Worm (Caenorhabditis elegans) whole organism, L4 larva: ENCODE measurements around the gene W10G11.1.
"Not testable (repeated sequence)": the region's sequence is repeated elsewhere in the genome, so short reads cannot be mapped to it uniquely, and the experiment has no call there.

Experiments
- D1046.2 ChIP-seq: fragments of 200-800 bp; sonication (Bioruptor generic); IDR thresholded peaks from 2 replicates; pipeline ENCODE4 v1.3.6; 2022; ENCODE audit warnings: missing genetic modification characterization, missing compliant biosample characterization
- F26F4.8 ChIP-seq: fragments of 200-800 bp; sonication (Bioruptor generic); conservative IDR thresholded peaks from 2 replicates; pipeline ENCODE4 v1.3.6; 2022; ENCODE audit warnings: missing genetic modification characterization, missing compliant biosample characterization
- F44E2.7 ChIP-seq: fragments of 200-800 bp; sonication (Bioruptor generic); IDR thresholded peaks from 2 replicates; pipeline ENCODE4 v2.1.2; 2022; ENCODE audit warnings: missing genetic modification characterization, missing compliant biosample characterization
- F49E8.2 ChIP-seq: sonication (generic microtip); optimal IDR thresholded peaks from 2 replicates; lab custom pipeline; 2016; ENCODE audit warnings: missing compliant biosample characterization, mild to moderate bottlenecking, missing genetic modification characterization, borderline replicate concordance
- R02D3.7 ChIP-seq: fragments of 150-350 bp; sonication (generic microtip); optimal IDR thresholded peaks from 3 replicates; lab custom pipeline; 2014; ENCODE audit warnings: missing biosample characterization, missing genetic modification characterization
- T26A8.4 ChIP-seq: fragments of 200-800 bp; sonication (Bioruptor generic); IDR thresholded peaks from 2 replicates; pipeline ENCODE4 v1.3.6; 2022; ENCODE audit warnings: missing genetic modification characterization, missing compliant biosample characterization
- Y105C5A.15 ChIP-seq: fragments of 200-800 bp; sonication (Bioruptor generic); IDR thresholded peaks from 2 replicates; pipeline ENCODE4 v1.3.6; 2022; ENCODE audit warnings: missing genetic modification characterization, missing compliant biosample characterization
- Y48G9A.11 ChIP-seq: fragments of 200-800 bp; sonication (Bioruptor generic); IDR thresholded peaks from 2 replicates; pipeline ENCODE4 v1.3.6; 2022; ENCODE audit warnings: missing genetic modification reagents, missing genetic modification characterization, missing compliant biosample characterization
- Y5F2A.4 ChIP-seq: fragments of 200-800 bp; sonication (Bioruptor generic); optimal IDR thresholded peaks from 2 replicates; lab custom pipeline; 2018; ENCODE audit warnings: mild to moderate bottlenecking, missing genetic modification characterization, missing compliant biosample characterization
- arid-1 ChIP-seq: fragments of 200-800 bp; sonication (Bioruptor generic); conservative IDR thresholded peaks from 2 replicates; pipeline ENCODE4 v1.3.6; 2022; ENCODE audit warnings: missing genetic modification reagents, missing genetic modification characterization, missing compliant biosample characterization
- ceh-44 ChIP-seq: fragments of 200-800 bp; sonication (Bioruptor generic); IDR thresholded peaks from 2 replicates; pipeline ENCODE4 v1.3.6; 2022; ENCODE audit warnings: missing genetic modification reagents, missing genetic modification characterization, missing compliant biosample characterization
- ceh-82 ChIP-seq: sonication (generic microtip); optimal IDR thresholded peaks from 2 replicates; lab custom pipeline; 2017; ENCODE audit warnings: missing biosample characterization, missing genetic modification characterization
- ctbp-1 ChIP-seq: fragments of 200-800 bp; sonication (Bioruptor generic); IDR thresholded peaks from 2 replicates; pipeline ENCODE4 v1.3.6; 2022; ENCODE audit warnings: missing genetic modification reagents, missing genetic modification characterization, missing compliant biosample characterization
- daf-16 ChIP-seq, 3 experiments: sonication (generic microtip); optimal IDR thresholded peaks; 2 replicates each; lab custom pipeline; 2016 to 2017; ENCODE audit warnings: missing genetic modification characterization in 3 of 3, missing genetic modification reagents in 3 of 3, mild to moderate bottlenecking in 2 of 3, missing compliant biosample characterization in 2 of 3, missing biosample characterization in 1 of 3, moderate library complexity in 1 of 3
- daf-19 ChIP-seq: fragments of 200-800 bp; sonication (Bioruptor generic); conservative IDR thresholded peaks from 2 replicates; pipeline ENCODE4 v1.3.6; 2022; ENCODE audit warnings: missing genetic modification characterization, missing compliant biosample characterization
- dmd-6 ChIP-seq: fragments of 200-800 bp; sonication (Bioruptor generic); IDR thresholded peaks from 2 replicates; pipeline ENCODE4 v1.3.6; 2022; ENCODE audit warnings: missing genetic modification reagents, missing genetic modification characterization, missing compliant biosample characterization
- dmd-8 ChIP-seq: fragments of 200-800 bp; sonication (Bioruptor generic); IDR thresholded peaks from 2 replicates; pipeline ENCODE4 v1.3.6; 2022; ENCODE audit warnings: missing genetic modification characterization, missing compliant biosample characterization
- dmd-9 ChIP-seq: fragments of 200-800 bp; sonication (Bioruptor generic); IDR thresholded peaks from 2 replicates; pipeline ENCODE4 v1.3.6; 2022; ENCODE audit warnings: missing genetic modification reagents, missing genetic modification characterization, missing compliant biosample characterization
- duxl-1 ChIP-seq: sonication (generic microtip); optimal IDR thresholded peaks from 2 replicates; lab custom pipeline; 2016; ENCODE audit warnings: mild to moderate bottlenecking, missing genetic modification characterization, moderate library complexity, missing compliant biosample characterization; ENCODE audit not compliant: poor library complexity
- egl-43 ChIP-seq: fragments of 200-800 bp; sonication (Bioruptor generic); IDR thresholded peaks from 2 replicates; pipeline ENCODE4 v1.3.6; 2022; ENCODE audit warnings: missing genetic modification reagents, missing genetic modification characterization, missing compliant biosample characterization
- hlh-11 ChIP-seq: fragments of 200-800 bp; sonication (Bioruptor generic); optimal IDR thresholded peaks from 2 replicates; lab custom pipeline; 2018; ENCODE audit warnings: mild to moderate bottlenecking, missing genetic modification characterization, missing compliant biosample characterization
- hmg-1.1 ChIP-seq: fragments of 200-800 bp; sonication (Bioruptor generic); IDR thresholded peaks from 2 replicates; pipeline ENCODE4 v1.3.6; 2022; ENCODE audit warnings: missing genetic modification reagents, missing genetic modification characterization, missing compliant biosample characterization
- lim-7 ChIP-seq: fragments of 200-800 bp; sonication (Bioruptor generic); IDR thresholded peaks from 2 replicates; pipeline ENCODE4 v1.3.6; 2022; ENCODE audit warnings: missing genetic modification characterization, missing compliant biosample characterization
- lin-1 ChIP-seq: fragments of 200-800 bp; sonication (Bioruptor generic); IDR thresholded peaks from 2 replicates; pipeline ENCODE4 v1.3.6; 2022; ENCODE audit warnings: missing genetic modification reagents, missing genetic modification characterization, missing compliant biosample characterization
- lin-13 ChIP-seq: fragments of 150-350 bp; optimal IDR thresholded peaks from 2 replicates; lab custom pipeline; 2014; ENCODE audit warnings: missing biosample characterization, missing genetic modification reagents, missing genetic modification characterization
- madf-5 ChIP-seq, 2 experiments: fragments of 200-800 bp; sonication (Bioruptor generic); IDR thresholded peaks; 2 replicates each; pipeline ENCODE4 v1.3.6; 2022; ENCODE audit warnings: missing compliant biosample characterization in 2 of 2, missing genetic modification characterization in 2 of 2
- madf-9 ChIP-seq: fragments of 200-800 bp; sonication (Bioruptor generic); conservative IDR thresholded peaks from 2 replicates; pipeline ENCODE4 v1.3.6; 2022; ENCODE audit warnings: missing genetic modification reagents, missing genetic modification characterization, missing compliant biosample characterization
- mdt-29 ChIP-seq: fragments of 200-800 bp; sonication (Bioruptor generic); IDR thresholded peaks from 2 replicates; pipeline ENCODE4 v1.3.6; 2022; ENCODE audit warnings: missing genetic modification reagents, missing genetic modification characterization, missing compliant biosample characterization
- mes-2 ChIP-seq: sonication (generic microtip); optimal IDR thresholded peaks from 2 replicates; lab custom pipeline; 2016; ENCODE audit warnings: missing genotype, mild to moderate bottlenecking, missing genetic modification characterization, missing compliant biosample characterization; ENCODE audit not compliant: poor library complexity, severe bottlenecking
- mxl-3 ChIP-seq: fragments of 200-800 bp; sonication (Bioruptor generic); optimal IDR thresholded peaks from 2 replicates; lab custom pipeline; 2018; ENCODE audit warnings: mild to moderate bottlenecking, missing genetic modification characterization, missing compliant biosample characterization
- nhr-11 ChIP-seq: fragments of 150-350 bp; optimal IDR thresholded peaks from 2 replicates; lab custom pipeline; 2014; ENCODE audit warnings: missing biosample characterization, missing genetic modification characterization
- nhr-41 ChIP-seq: fragments of 200-800 bp; sonication (Bioruptor generic); IDR thresholded peaks from 2 replicates; pipeline ENCODE4 v1.3.6; 2022; ENCODE audit warnings: missing genetic modification reagents, missing genetic modification characterization, missing compliant biosample characterization
- nhr-48 ChIP-seq: sonication (generic microtip); optimal IDR thresholded peaks from 2 replicates; lab custom pipeline; 2016; ENCODE audit warnings: mild to moderate bottlenecking, missing genetic modification characterization, missing compliant biosample characterization
- nhr-77 ChIP-seq: fragments of 150-350 bp; optimal IDR thresholded peaks from 2 replicates; lab custom pipeline; 2014; ENCODE audit warnings: missing biosample characterization, missing genetic modification characterization
- php-3 ChIP-seq: fragments of 200-800 bp; sonication (Bioruptor generic); IDR thresholded peaks from 2 replicates; pipeline ENCODE4 v1.3.6; 2022; ENCODE audit warnings: missing genetic modification reagents, missing genetic modification characterization, missing compliant biosample characterization
- saeg-2 ChIP-seq: fragments of 200-800 bp; sonication (Bioruptor generic); IDR thresholded peaks from 2 replicates; pipeline ENCODE4 v1.3.6; 2022; ENCODE audit warnings: missing genetic modification reagents, missing genetic modification characterization, missing compliant biosample characterization
- snpc-1.2 ChIP-seq: fragments of 200-800 bp; sonication (Bioruptor generic); IDR thresholded peaks from 2 replicates; pipeline ENCODE4 v1.3.6; 2022; ENCODE audit warnings: missing genetic modification reagents, missing genetic modification characterization, missing compliant biosample characterization
- spr-1 ChIP-seq: sonication (generic microtip); optimal IDR thresholded peaks from 2 replicates; lab custom pipeline; 2016; ENCODE audit warnings: mild to moderate bottlenecking, missing genetic modification characterization, missing compliant biosample characterization
- spr-3 ChIP-seq: fragments of 200-800 bp; sonication (Bioruptor generic); optimal IDR thresholded peaks from 2 replicates; lab custom pipeline; 2018; ENCODE audit warnings: mild to moderate bottlenecking, missing genetic modification characterization, missing compliant biosample characterization
- tra-1 ChIP-seq: fragments of 200-800 bp; sonication (Bioruptor generic); IDR thresholded peaks from 2 replicates; pipeline ENCODE4 v1.3.6; 2022; ENCODE audit warnings: missing genetic modification reagents, missing genetic modification characterization, missing compliant biosample characterization
- unc-130 ChIP-seq: sonication (generic microtip); optimal IDR thresholded peaks from 2 replicates; lab custom pipeline; 2016; ENCODE audit warnings: missing genetic modification reagents, missing genetic modification characterization, missing compliant biosample characterization
- unc-62 ChIP-seq, 3 experiments: fragments of 150-350 bp in 1 of 3; sonication (generic microtip); optimal IDR thresholded peaks in 2 of 3; peaks in 1 of 3; 1 replicate in 1 of 3; 2 replicates in 2 of 3; lab custom pipeline; 2014 to 2017; ENCODE audit warnings: missing biosample characterization in 3 of 3, missing genetic modification characterization in 3 of 3, missing genetic modification reagents in 3 of 3, missing genotype in 1 of 3
- vab-7 ChIP-seq: fragments of 200-800 bp; sonication (Bioruptor generic); IDR thresholded peaks from 2 replicates; pipeline ENCODE4 v1.3.6; 2022; ENCODE audit warnings: missing genetic modification reagents, missing genetic modification characterization, missing compliant biosample characterization
- zfp-3 ChIP-seq: fragments of 200-800 bp; sonication (Bioruptor generic); conservative IDR thresholded peaks from 2 replicates; pipeline ENCODE4 v1.3.6; 2022; ENCODE audit warnings: missing genetic modification reagents, missing genetic modification characterization, missing compliant biosample characterization
- zip-11 ChIP-seq: fragments of 200-800 bp; sonication (Bioruptor generic); IDR thresholded peaks from 2 replicates; pipeline ENCODE4 v1.3.6; 2022; ENCODE audit warnings: missing genetic modification characterization, missing compliant biosample characterization

Gene W10G11.1

DNA sequence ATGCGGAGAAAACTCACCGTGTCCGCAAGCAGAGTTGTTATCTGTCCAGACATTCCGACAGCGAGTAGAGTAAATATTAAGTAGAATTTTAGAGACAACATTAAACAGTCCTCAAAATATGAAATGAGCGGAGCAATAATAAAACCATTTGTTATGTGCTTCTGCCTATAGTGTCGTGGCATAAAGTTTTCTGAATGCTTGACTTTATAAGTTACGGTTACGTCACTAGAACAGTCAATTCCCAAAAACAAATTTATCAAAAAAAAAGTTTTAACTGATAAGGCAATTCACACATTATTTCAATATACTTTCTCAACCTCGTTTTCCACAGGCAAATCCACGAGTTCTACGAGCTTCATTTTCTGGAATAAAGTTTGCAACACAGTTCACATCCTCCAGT lies 8.6 kb upstream of the W10G11.1 start, which contains the start of gene clec-127:
clec-127 (minus strand) TSS at position 101 of the 400 bp plus-strand sequence.
- TF ChIP-seq F49E8.2 (tag; lab: Kevin White, UChicago) (no peak), daf-16 (GFP tag; optimal IDR thresholded peaks at IDR 0.05; lab: Kevin White, UChicago) (no peak), daf-16 (tag; optimal IDR thresholded peaks at IDR 0.05; lab: Kevin White, UChicago) (peak; percentile 22), ceh-82 (no peak), nhr-11 (tag; lab: Kevin White, UChicago) (no peak), R02D3.7 (tag; lab: Kevin White, UChicago) (no peak)

DNA sequence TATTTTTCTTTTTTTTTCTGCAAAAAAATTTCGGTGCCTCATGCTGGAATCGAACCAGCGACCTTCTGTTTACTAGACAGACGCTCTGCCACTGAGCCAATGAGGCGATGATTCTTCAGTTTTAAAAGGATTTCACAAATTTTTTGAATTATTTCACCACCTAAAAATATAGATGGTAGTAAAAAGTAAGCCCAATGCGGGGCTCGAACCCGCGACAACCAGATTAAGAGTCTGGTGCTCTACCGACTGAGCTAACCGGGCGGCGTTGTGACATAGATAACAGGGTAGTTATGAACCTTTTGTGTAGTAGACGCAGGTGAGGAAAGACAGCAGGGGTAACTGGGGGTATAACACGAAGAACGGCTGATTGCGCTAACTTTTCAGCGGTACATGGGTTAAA lies 7.1 kb upstream of the W10G11.1 start:
- TF ChIP-seq F44E2.7 (GFP tag; lab: Robert Waterston, UW) (0 out of 2 replicates have a peak, but pooled peaks have one; percentile 69), snpc-1.2 (peak; percentile 86), arid-1 (GFP tag; lab: Robert Waterston, UW) (peak; percentile 79), hmg-1.1 (peak; percentile 59), egl-43 (GFP tag; lab: Robert Waterston, UW) (peak; percentile 94), daf-16 (GFP tag; optimal IDR thresholded peaks at IDR 0.05; lab: Kevin White, UChicago) (peak; percentile 29 to 86), daf-16 (tag; optimal IDR thresholded peaks at IDR 0.05; lab: Kevin White, UChicago) (peak; percentile 77), dmd-6 (peak; percentile 59), Y5F2A.4 (GFP tag; lab: Kevin White, UChicago) (peak; percentile 52), F49E8.2 (tag; lab: Kevin White, UChicago) (peak; percentile 21), F26F4.8 (GFP tag; lab: Robert Waterston, UW) (peak; percentile 74), madf-5 (GFP tag; IDR thresholded peaks at IDR 0.05; lab: Robert Waterston, UW) (peak; percentile 20 to 83; a peak in 2 of 4 replicates), T26A8.4 (GFP tag; lab: Robert Waterston, UW) (peak; percentile 67), daf-19 (peak; percentile 83), vab-7 (GFP tag; lab: Robert Waterston, UW) (peak; percentile 84), php-3 (GFP tag; lab: Robert Waterston, UW) (0 out of 2 replicates have a peak, but pooled peaks have one; percentile 29), lim-7 (peak; percentile 87), nhr-77 (tag; lab: Kevin White, UChicago) (peak; percentile 4), Y48G9A.11 (GFP tag; lab: Robert Waterston, UW) (peak; percentile 67; the same call in 1 of the 2 replicates), unc-130 (peak; percentile 57), zfp-3 (GFP tag; lab: Robert Waterston, UW) (peak; percentile 77), spr-3 (peak; percentile 19), hlh-11 (tag; lab: Kevin White, UChicago) (peak; percentile 46), mes-2 (peak; percentile 58), ceh-44 (peak; percentile 55; the same call in 1 of the 2 replicates), nhr-48 (tag; lab: Kevin White, UChicago) (peak; percentile 55), duxl-1 (tag; lab: Kevin White, UChicago) (peak; percentile 86), lin-13 (GFP tag; lab: Kevin White, UChicago) (peak; percentile 55), zip-11 (GFP tag; lab: Robert Waterston, UW) (0 out of 2 replicates have a peak, but pooled peaks have one; percentile 49), nhr-41 (GFP tag; lab: Robert Waterston, UW) (peak; percentile 59; the same call in 1 of the 2 replicates), madf-9 (GFP tag; lab: Robert Waterston, UW) (peak; percentile 35; the same call in 1 of the 2 replicates), mdt-29 (GFP tag; lab: Robert Waterston, UW) (peak; percentile 77), dmd-8 (GFP tag; lab: Robert Waterston, UW) (peak; percentile 88), tra-1 (GFP tag; lab: Robert Waterston, UW) (peak; percentile 54; the same call in 1 of the 2 replicates), lin-1 (GFP tag; lab: Robert Waterston, UW) (0 out of 2 replicates have a peak, but pooled peaks have one; percentile 43), Y105C5A.15 (peak; percentile 82), D1046.2 (GFP tag; lab: Robert Waterston, UW) (0 out of 2 replicates have a peak, but pooled peaks have one; percentile 80), mxl-3 (GFP tag; lab: Kevin White, UChicago) (peak; percentile 16), spr-1 (tag; lab: Kevin White, UChicago) (peak; percentile 65), saeg-2 (GFP tag; lab: Robert Waterston, UW) (peak; percentile 73; the same call in 1 of the 2 replicates), dmd-9 (GFP tag; lab: Robert Waterston, UW) (peak; percentile 56; the same call in 1 of the 2 replicates), unc-62 (GFP tag; optimal IDR thresholded peaks at IDR 0.05 in 1 of 2; lab: Kevin White, UChicago) (peak in 1 of 2 experiments; percentile 66), ctbp-1 (GFP tag; lab: Robert Waterston, UW) (peak; percentile 72; the same call in 1 of the 2 replicates)
- not testable (repeated sequence) for TF ChIP-seq unc-62 (tag; optimal IDR thresholded peaks at IDR 0.05; lab: Kevin White, UChicago)
